Fruit fly (Drosophila melanogaster) whole organism, embryonic: ENCODE data around the gene CG32170.

Experiments
- Atf6 ChIP-seq: fragments of 200-800 bp; sonication (Bioruptor generic); IDR thresholded peaks from 2 replicates; pipeline ENCODE4 v1.3.6; 2022; ENCODE audit warnings: missing biosample characterization, missing genetic modification characterization
- Bdp1 ChIP-seq: fragments of 200-800 bp; sonication (Bioruptor generic); optimal IDR thresholded peaks from 3 replicates; lab custom pipeline; 2016; ENCODE audit warnings: missing biosample characterization, missing genetic modification characterization
- CG13123 ChIP-seq: fragments of 200-800 bp; sonication (Bioruptor generic); optimal IDR thresholded peaks from 2 replicates; lab custom pipeline; 2016; ENCODE audit warnings: missing biosample characterization, missing genetic modification characterization
- CG18011 ChIP-seq: fragments of 200-800 bp; sonication (Bioruptor generic); optimal IDR thresholded peaks from 2 replicates; lab custom pipeline; 2017; ENCODE audit warnings: missing biosample characterization, missing genetic modification characterization, mild to moderate bottlenecking, moderate library complexity, missing genotype
- CG6813 ChIP-seq: fragments of 200-800 bp; sonication (Bioruptor generic); optimal IDR thresholded peaks from 2 replicates; lab custom pipeline; 2017; ENCODE audit warnings: missing biosample characterization, missing genetic modification characterization, mild to moderate bottlenecking, moderate library complexity, missing genetic modification reagents
- nerfin-1 ChIP-seq: fragments of 200-800 bp; sonication (Bioruptor generic); optimal IDR thresholded peaks from 3 replicates; lab custom pipeline; 2019; ENCODE audit warnings: missing biosample characterization, mild to moderate bottlenecking, missing genetic modification characterization, moderate library complexity

DNA sequence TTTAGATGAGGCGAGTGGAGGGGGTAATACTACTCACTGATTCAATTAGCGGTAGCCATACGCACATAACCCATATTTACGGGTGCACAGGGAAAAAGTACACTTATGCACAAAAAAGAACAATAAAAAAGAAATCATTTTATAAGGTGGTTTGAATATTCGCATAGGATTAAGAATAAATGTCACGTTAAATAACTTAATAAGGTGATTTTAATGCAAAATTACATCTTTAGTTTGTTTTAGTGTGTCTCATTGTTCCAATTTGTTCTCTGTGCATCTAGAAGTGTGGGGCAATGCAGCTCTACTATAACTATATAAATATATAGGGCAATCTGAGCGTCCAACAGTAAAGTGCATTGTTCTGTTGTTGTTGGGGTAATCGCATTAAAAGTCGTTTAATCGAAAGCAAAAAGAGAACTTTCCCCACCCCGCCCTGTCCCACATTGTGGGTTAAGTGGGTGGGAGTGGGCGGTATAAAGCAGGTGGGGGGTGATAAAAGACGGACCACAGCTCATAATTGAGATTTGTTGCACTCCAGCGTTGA, 15.7 kb downstream of the CG32170 start:
- TF ChIP-seq CG13123 (GFP tag; lab: Kevin White, UChicago) (no peak), Atf6 (GFP tag; lab: Robert Waterston, UW) (no peak), nerfin-1 (tag; lab: Kevin White, UChicago) (no peak), Bdp1 (GFP tag; lab: Kevin White, UChicago) (no peak), CG6813 (no peak), CG18011 (no peak)
